Worm (Caenorhabditis elegans): ENCODE data around the gene F23H12.3.

Gene F23H12.3

ce11 chrV:12317894-12318553, 26.9 kb upstream of the F23H12.3 start, which contains the start of the genes R04F11.5 and R04F11.2 (continued):
- no peak for TF ChIP-seq B0261.1 (tag; optimal IDR thresholded peaks at IDR 0.05)
- TF ChIP-seq ceh-79 (tag; optimal IDR thresholded peaks at IDR 0.05), result no peak
- TF ChIP-seq cebp-1 (GFP tag; IDR thresholded peaks at IDR 0.05), result no peak
- peak; percentile 52 for TF ChIP-seq cebp-1 (tag; optimal IDR thresholded peaks at IDR 0.05)
- no peak for TF ChIP-seq hmg-20 (GFP tag; IDR thresholded peaks at IDR 0.05)
- no peak for TF ChIP-seq aptf-2 (GFP tag; conservative IDR thresholded peaks at IDR 0.05)
- no peak for TF ChIP-seq ztf-25 (GFP tag; IDR thresholded peaks at IDR 0.05)
- no peak for TF ChIP-seq chd-7 (tag; optimal IDR thresholded peaks at IDR 0.05)
- TF ChIP-seq unc-62 (GFP tag; optimal IDR thresholded peaks at IDR 0.05), result no peak
- TF ChIP-seq him-1 (tag; optimal IDR thresholded peaks at IDR 0.05), result no peak
- no peak for TF ChIP-seq egrh-3 (GFP tag; IDR thresholded peaks at IDR 0.05)
- no peak for TF ChIP-seq B0019.2 (GFP tag; conservative IDR thresholded peaks at IDR 0.05)
- TF ChIP-seq ceh-58 (GFP tag; IDR thresholded peaks at IDR 0.05), result no peak
- TF ChIP-seq K11D2.4 (GFP tag; IDR thresholded peaks at IDR 0.05), result no peak
- no peak for TF ChIP-seq lag-1 (GFP tag; IDR thresholded peaks at IDR 0.05)
- TF ChIP-seq ccch-3 (GFP tag; optimal IDR thresholded peaks at IDR 0.05), result no peak
- TF ChIP-seq madf-8 (GFP tag; conservative IDR thresholded peaks at IDR 0.05), result peak; percentile 67
- no peak for TF ChIP-seq K12H6.12 (tag; optimal IDR thresholded peaks at IDR 0.05)
- TF ChIP-seq nhr-80 (tag; optimal IDR thresholded peaks at IDR 0.05), result no peak
- TF ChIP-seq let-526 (GFP tag; IDR thresholded peaks at IDR 0.05), result no peak
- no peak for TF ChIP-seq F22D6.2 (tag; optimal IDR thresholded peaks at IDR 0.05)
- TF ChIP-seq sdz-38 (tag; optimal IDR thresholded peaks at IDR 0.05), result no peak
- TF ChIP-seq lsy-27 (tag; optimal IDR thresholded peaks at IDR 0.05; ENCODE audit: borderline replicate concordance, insufficient read depth), result peak; percentile 32
- TF ChIP-seq F57A8.1 (GFP tag; optimal IDR thresholded peaks at IDR 0.05), result no peak
- TF ChIP-seq Y79H2A.3 (GFP tag; conservative IDR thresholded peaks at IDR 0.05), result no peak
- TF ChIP-seq T26A5.8 (tag; optimal IDR thresholded peaks at IDR 0.05), result no peak
- no peak for TF ChIP-seq F39B2.1 (GFP tag; IDR thresholded peaks at IDR 0.05)
- TF ChIP-seq F57C9.4 (tag; optimal IDR thresholded peaks at IDR 0.05), result no peak
- peak; percentile 44 for TF ChIP-seq ZK185.1 (tag; optimal IDR thresholded peaks at IDR 0.05; ENCODE audit: poor library complexity, severe bottlenecking)
- no peak for TF ChIP-seq aptf-3 (GFP tag; IDR thresholded peaks at IDR 0.05)
- no peak for TF ChIP-seq ztf-26 (tag; optimal IDR thresholded peaks at IDR 0.05)
- peak; percentile 64 for TF ChIP-seq F49E8.2 (tag; optimal IDR thresholded peaks at IDR 0.05; ENCODE audit: insufficient read depth)
- TF ChIP-seq Y53G8AR.9 (GFP tag; conservative IDR thresholded peaks at IDR 0.05), result peak; percentile 46; the same call in 1 of the 2 replicates
- TF ChIP-seq hmg-1.2 (GFP tag; IDR thresholded peaks at IDR 0.05), result peak; percentile 58
- TF ChIP-seq ztf-28 (GFP tag; IDR thresholded peaks at IDR 0.05), result no peak
- TF ChIP-seq ama-1 (optimal IDR thresholded peaks at IDR 0.05), result no peak
- no peak for TF ChIP-seq ama-1 (GFP tag; optimal IDR thresholded peaks at IDR 0.05)
- TF ChIP-seq lin-54 (GFP tag; optimal IDR thresholded peaks at IDR 0.05), result peak; percentile 77
- no peak for TF ChIP-seq T07F8.4 (tag; optimal IDR thresholded peaks at IDR 0.05)
- TF ChIP-seq hlh-12 (tag; optimal IDR thresholded peaks at IDR 0.05), result no peak
- TF ChIP-seq repo-1 (tag; optimal IDR thresholded peaks at IDR 0.05), result no peak
- TF ChIP-seq die-1 (tag; optimal IDR thresholded peaks at IDR 0.05), result no peak
- no peak for TF ChIP-seq F55B11.4 (tag; optimal IDR thresholded peaks at IDR 0.05; ENCODE audit: borderline replicate concordance, insufficient read depth)
- no peak for TF ChIP-seq Y56A3A.18 (GFP tag; IDR thresholded peaks at IDR 0.05)
- peak; percentile 95 for TF ChIP-seq lsl-1 (GFP tag; optimal IDR thresholded peaks at IDR 0.05)
- TF ChIP-seq ztf-22 (GFP tag; optimal IDR thresholded peaks at IDR 0.05), result no peak
- no peak for TF ChIP-seq snpc-4 (GFP tag; optimal IDR thresholded peaks at IDR 0.05)
- peak; percentile 31 to 66 (median 38) for TF ChIP-seq snpc-4 (tag; optimal IDR thresholded peaks at IDR 0.05)
- peak; percentile 40 for TF ChIP-seq tlf-1 (GFP tag; optimal IDR thresholded peaks at IDR 0.05)
